Fruit fly (Drosophila melanogaster): ENCODE measurements around the gene CG9782.

CG9782 gene

DNA sequence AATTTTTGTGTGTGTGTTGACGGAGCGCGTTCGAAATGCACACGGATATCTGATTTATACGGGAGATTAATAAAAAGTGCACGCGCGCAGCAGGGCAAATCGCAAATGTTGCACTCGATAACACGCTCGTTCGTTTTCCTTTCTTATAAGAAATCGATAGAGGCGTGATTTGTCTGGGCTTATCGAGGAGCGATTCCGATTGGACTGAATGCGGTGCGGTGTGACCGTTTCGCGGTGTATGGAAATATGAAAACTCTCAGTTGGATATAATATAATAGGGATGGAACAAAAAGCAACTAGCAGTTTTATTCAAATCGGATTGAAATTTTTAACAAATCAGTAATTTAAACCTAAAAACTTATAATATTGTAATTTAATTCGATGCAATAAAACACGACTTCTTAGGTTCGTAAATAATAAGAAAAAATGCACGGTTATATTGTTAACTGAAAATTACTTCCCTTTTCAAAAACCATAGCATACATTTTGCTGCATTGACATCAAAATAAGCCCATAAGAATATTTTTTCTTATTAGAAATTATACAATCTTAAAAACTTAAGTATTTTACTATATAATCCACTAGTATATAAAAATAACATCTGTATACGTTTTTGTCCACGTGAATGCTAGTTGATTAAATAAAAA lies 34.2 kb downstream of the CG9782 start, which contains the start of gene CanA-14F:
TSS of gene CanA-14F (minus strand) at position 152 of the 647 bp plus-strand sequence.
- TF ChIP-seq CG12605 (GFP tag; IDR thresholded peaks at IDR 0.05), result 0 out of 2 replicates have a peak, but pooled peaks have one; percentile 29
- TF ChIP-seq CG8301 (tag; optimal IDR thresholded peaks at IDR 0.05), result no peak
- no peak for TF ChIP-seq Pif1B (GFP tag; optimal IDR thresholded peaks at IDR 0.05)
- no peak for TF ChIP-seq CG15710 (tag; optimal IDR thresholded peaks at IDR 0.05)
- no peak for TF ChIP-seq CG17806 (tag; optimal IDR thresholded peaks at IDR 0.05)

- peak; percentile 17 for TF ChIP-seq gl (tag; optimal IDR thresholded peaks at IDR 0.05)
- TF ChIP-seq Pif1B (GFP tag; optimal IDR thresholded peaks at IDR 0.05), result peak; percentile 47
- TF ChIP-seq Pif1A (GFP tag; optimal IDR thresholded peaks at IDR 0.05), result peak; percentile 11
- no peak for TF ChIP-seq CG13204 (GFP tag; optimal IDR thresholded peaks at IDR 0.05)
- no peak for TF ChIP-seq CG8301 (tag; optimal IDR thresholded peaks at IDR 0.05)
- TF ChIP-seq Snoo (tag; optimal IDR thresholded peaks at IDR 0.05), result no peak
- peak; percentile 13 for TF ChIP-seq CG8159 (tag; optimal IDR thresholded peaks at IDR 0.05)
- TF ChIP-seq CG34367 (tag; optimal IDR thresholded peaks at IDR 0.05), result peak; percentile 4
- no peak for TF ChIP-seq fd96Ca (GFP tag; IDR thresholded peaks at IDR 0.05)
- TF ChIP-seq CG12605 (GFP tag; IDR thresholded peaks at IDR 0.05), result peak; percentile 10; the same call in 1 of the 2 replicates
- peak; percentile 50 for TF ChIP-seq EcR (GFP tag; optimal IDR thresholded peaks at IDR 0.05)
- no peak for TF ChIP-seq CG10348 (GFP tag; IDR thresholded peaks at IDR 0.05)
- TF ChIP-seq Ets98B (GFP tag; IDR thresholded peaks at IDR 0.05), result no peak
- TF ChIP-seq rn (GFP tag; IDR thresholded peaks at IDR 0.05), result no peak
- peak; percentile 10 for TF ChIP-seq CG15710 (tag; optimal IDR thresholded peaks at IDR 0.05)
These were observed 35.1 kb downstream of the CG9782 start for dm6 chrX:16586178-16586890.

DNA sequence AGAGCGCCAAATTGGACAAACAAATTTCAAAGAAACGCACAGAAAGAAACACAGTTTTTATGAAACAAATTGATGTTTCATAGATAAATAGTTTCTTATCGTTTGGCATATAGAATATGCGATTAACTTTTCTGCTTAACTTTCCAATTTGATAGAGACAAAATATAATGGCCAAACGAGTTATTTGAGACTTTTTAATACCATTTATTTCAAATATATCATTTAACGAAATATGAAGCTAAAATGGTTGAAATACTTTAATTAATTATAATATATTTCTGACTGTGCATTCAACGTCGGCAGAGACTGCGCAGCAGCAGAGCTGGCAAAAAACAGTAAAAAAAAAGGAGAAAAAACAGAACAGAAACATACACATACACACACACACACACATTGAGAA lies 35.8 kb downstream of the CG9782 start:
- TF ChIP-seq CG12605 (GFP tag; IDR thresholded peaks at IDR 0.05), result no peak
- no peak for TF ChIP-seq Snoo (tag; optimal IDR thresholded peaks at IDR 0.05)
- TF ChIP-seq CG8159 (tag; optimal IDR thresholded peaks at IDR 0.05), result peak; percentile 40
- TF ChIP-seq CG32121 (GFP tag; IDR thresholded peaks at IDR 0.05), result peak; percentile 67
- TF ChIP-seq EcR (GFP tag; optimal IDR thresholded peaks at IDR 0.05), result no peak
- no peak for TF ChIP-seq fd96Ca (GFP tag; IDR thresholded peaks at IDR 0.05)
- peak; percentile 24 for TF ChIP-seq CG9948 (tag; optimal IDR thresholded peaks at IDR 0.05)
- TF ChIP-seq CG10348 (GFP tag; IDR thresholded peaks at IDR 0.05), result no peak
- no peak for TF ChIP-seq CG13204 (GFP tag; optimal IDR thresholded peaks at IDR 0.05)
- no peak for TF ChIP-seq Ets98B (GFP tag; IDR thresholded peaks at IDR 0.05)
- TF ChIP-seq CG8301 (tag; optimal IDR thresholded peaks at IDR 0.05), result peak; percentile 35
- TF ChIP-seq CG34367 (tag; optimal IDR thresholded peaks at IDR 0.05), result no peak
- no peak for TF ChIP-seq rn (GFP tag; IDR thresholded peaks at IDR 0.05)
- TF ChIP-seq D1 (tag; optimal IDR thresholded peaks at IDR 0.05), result no peak
- TF ChIP-seq CG17806 (tag; optimal IDR thresholded peaks at IDR 0.05), result peak; percentile 15
- no peak for TF ChIP-seq Pif1A (GFP tag; optimal IDR thresholded peaks at IDR 0.05)
- 0 out of 3 replicates have a peak, but pooled peaks have one; percentile 37 for TF ChIP-seq CG4496 (GFP tag; IDR thresholded peaks at IDR 0.05)
- no peak for TF ChIP-seq gl (tag; optimal IDR thresholded peaks at IDR 0.05)
- peak; percentile 18 for TF ChIP-seq Pif1B (GFP tag; optimal IDR thresholded peaks at IDR 0.05)
- peak; percentile 9 for TF ChIP-seq CG15710 (tag; optimal IDR thresholded peaks at IDR 0.05)
- TF ChIP-seq CG14655 (GFP tag; optimal IDR thresholded peaks at IDR 0.05), result peak; percentile 43

- TF ChIP-seq Ets98B (GFP tag; IDR thresholded peaks at IDR 0.05) (peak; percentile 47), CG12605 (GFP tag; IDR thresholded peaks at IDR 0.05) (peak; percentile 33; the same call in 1 of the 2 replicates), fd96Ca (GFP tag; IDR thresholded peaks at IDR 0.05) (no peak), CG15710 (tag; optimal IDR thresholded peaks at IDR 0.05) (no peak), rn (GFP tag; IDR thresholded peaks at IDR 0.05) (no peak), CG10348 (GFP tag; IDR thresholded peaks at IDR 0.05) (no peak), CG32121 (GFP tag; IDR thresholded peaks at IDR 0.05) (peak; percentile 54; the same call in 1 of the 2 replicates), CG14655 (GFP tag; optimal IDR thresholded peaks at IDR 0.05) (peak; percentile 42), CG8301 (tag; optimal IDR thresholded peaks at IDR 0.05) (peak; percentile 4), gl (tag; optimal IDR thresholded peaks at IDR 0.05) (no peak)
These were observed 37.7 kb downstream of the CG9782 start for dm6 chrX:16583730-16584129.

- 0 out of 3 replicates have a peak, but pooled peaks have one; percentile 6 for TF ChIP-seq CG4496 (GFP tag; IDR thresholded peaks at IDR 0.05)
- no peak for TF ChIP-seq fd96Ca (GFP tag; IDR thresholded peaks at IDR 0.05)
These were observed 39.2 kb downstream of the CG9782 start for dm6 chrX:16582145-16582544.

- TF ChIP-seq CG13204 (GFP tag; optimal IDR thresholded peaks at IDR 0.05) (no peak), CG14655 (GFP tag; optimal IDR thresholded peaks at IDR 0.05) (peak; percentile 29)
These were observed 39.7 kb downstream of the CG9782 start for dm6 chrX:16581703-16582102.
